Worm (Caenorhabditis elegans): ENCODE measurements around the gene stau-1.

- TF ChIP-seq ama-1 (optimal IDR thresholded peaks at IDR 0.05) (no peak), efl-3 (GFP tag; optimal IDR thresholded peaks at IDR 0.05) (no peak), snpc-4 (tag; optimal IDR thresholded peaks at IDR 0.05) (no peak), unc-62 (GFP tag; optimal IDR thresholded peaks at IDR 0.05) (no peak)
Measured at ce11 chrX:1018586-1018985, 16.5 kb downstream of the stau-1 start.
